Fruit fly (Drosophila melanogaster): ENCODE measurements around the gene CG7888.

The CG7888 gene

DNA sequence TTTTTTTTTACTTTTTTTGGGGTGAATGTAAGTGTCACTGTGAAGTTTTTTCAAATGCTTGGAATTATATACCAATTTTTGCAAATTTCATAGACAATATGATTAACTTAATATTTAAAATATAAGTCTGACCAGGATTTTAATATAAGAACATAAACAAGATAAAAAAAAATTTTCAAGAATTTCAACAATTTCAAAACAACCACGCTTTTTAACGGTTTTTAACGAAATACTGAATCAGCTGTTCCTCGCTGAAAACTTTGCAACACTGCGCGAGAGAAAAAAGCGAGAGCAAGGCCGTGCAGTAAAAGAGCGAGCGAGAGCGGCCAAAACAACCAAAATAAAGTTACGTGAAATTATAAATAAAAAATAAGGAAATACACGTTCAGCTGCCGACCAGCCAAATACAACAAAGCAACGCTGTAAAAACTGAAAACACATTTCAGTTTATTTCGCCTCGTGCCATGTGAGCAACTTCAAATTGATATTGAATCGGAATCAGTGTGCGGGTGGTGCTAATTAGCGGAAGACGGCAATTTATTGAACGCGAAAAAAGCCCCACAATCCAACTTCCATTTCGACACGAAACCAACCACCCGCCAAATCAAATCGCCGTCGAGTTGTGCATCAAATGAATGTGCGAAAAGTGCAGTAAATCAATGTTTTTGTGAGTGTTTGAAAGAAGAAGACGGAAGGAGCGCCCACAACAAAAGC, 42.5 kb downstream of the CG7888 start, which contains the start of the genes CG46439, Iyd and CG33947 (continued):
- TF ChIP-seq CG9215 (GFP tag; IDR thresholded peaks at IDR 0.05) (no peak), CG11504 (tag; optimal IDR thresholded peaks at IDR 0.05) (peak; percentile 18), lilli (GFP tag; optimal IDR thresholded peaks at IDR 0.05) (no peak), tin (GFP tag; optimal IDR thresholded peaks at IDR 0.05) (no peak), sug (tag; optimal IDR thresholded peaks at IDR 0.05) (peak; percentile 11), odd (GFP tag; optimal IDR thresholded peaks at IDR 0.05) (no peak), Ets97D (GFP tag; optimal IDR thresholded peaks at IDR 0.05) (peak; percentile 34), CG9609 (GFP tag; optimal IDR thresholded peaks at IDR 0.05) (no peak), vvl (GFP tag; IDR thresholded peaks at IDR 0.05) (peak; percentile 14; the same call in 1 of the 2 replicates), CG9797 (GFP tag; optimal IDR thresholded peaks at IDR 0.05) (peak; percentile 32), Mes4 (GFP tag; optimal IDR thresholded peaks at IDR 0.05) (no peak), CG14710 (tag; optimal IDR thresholded peaks at IDR 0.05) (no peak), CG15269 (tag; optimal IDR thresholded peaks at IDR 0.05) (peak; percentile 32), amos (GFP tag; IDR thresholded peaks at IDR 0.05; ENCODE audit: partially characterized antibody) (no peak), Xbp1 (GFP tag; optimal IDR thresholded peaks at IDR 0.05) (no peak), CG10462 (GFP tag; optimal IDR thresholded peaks at IDR 0.05) (no peak), CG31365 (tag; optimal IDR thresholded peaks at IDR 0.05) (no peak), Ets65A (GFP tag) (no peak), Blimp-1 (GFP tag; optimal IDR thresholded peaks at IDR 0.05) (no peak), Hsf (GFP tag; optimal IDR thresholded peaks at IDR 0.05) (no peak), CG15073 (GFP tag; optimal IDR thresholded peaks at IDR 0.05) (no peak), gro (GFP tag; optimal IDR thresholded peaks at IDR 0.05) (no peak), CG18619 (GFP tag; optimal IDR thresholded peaks at IDR 0.05) (no peak), crp (GFP tag; optimal IDR thresholded peaks at IDR 0.05) (peak; percentile 70 to 93), CG12942 (GFP tag; optimal IDR thresholded peaks at IDR 0.05) (no peak), tap (tag; optimal IDR thresholded peaks at IDR 0.05) (no peak), cg (GFP tag; optimal IDR thresholded peaks at IDR 0.05) (no peak), H15 (GFP tag; IDR thresholded peaks at IDR 0.05) (no peak), onecut (GFP tag; IDR thresholded peaks at IDR 0.05) (peak; percentile 45; the same call in 1 of the 2 replicates), CG8359 (GFP tag; optimal IDR thresholded peaks at IDR 0.05; ENCODE audit: borderline replicate concordance) (no peak), her (GFP tag; optimal IDR thresholded peaks at IDR 0.05) (no peak), CG17912 (GFP tag; optimal IDR thresholded peaks at IDR 0.05) (no peak), CG18476 (GFP tag; optimal IDR thresholded peaks at IDR 0.05) (no peak), Poxn (GFP tag; IDR thresholded peaks at IDR 0.05) (no peak), ftz-f1 (GFP tag; optimal IDR thresholded peaks at IDR 0.05) (peak; percentile 82), rib (GFP tag; IDR thresholded peaks at IDR 0.05) (0 out of 2 replicates have a peak, but pooled peaks have one; percentile 26), gce (GFP tag; IDR thresholded peaks at IDR 0.05) (0 out of 3 replicates have a peak, but pooled peaks have one; percentile 41), CG18262 (tag; optimal IDR thresholded peaks at IDR 0.05) (no peak), NfI (GFP tag; optimal IDR thresholded peaks at IDR 0.05) (peak; percentile 26), hb (GFP tag; IDR thresholded peaks at IDR 0.05; ENCODE audit: partially characterized antibody) (no peak), Usf (GFP tag; optimal IDR thresholded peaks at IDR 0.05) (no peak), dmrt11E (tag; optimal IDR thresholded peaks at IDR 0.05) (no peak), Doc2 (GFP tag; IDR thresholded peaks at IDR 0.05) (no peak), CG11456 (GFP tag; IDR thresholded peaks at IDR 0.05) (no peak), chinmo (GFP tag; IDR thresholded peaks at IDR 0.05; ENCODE audit: partially characterized antibody) (0 out of 4 replicates have a peak, but pooled peaks have one; percentile 76), CG12219 (GFP tag; optimal IDR thresholded peaks at IDR 0.05) (no peak), abd-A (tag; optimal IDR thresholded peaks at IDR 0.05) (peak; percentile 38), dati (GFP tag; IDR thresholded peaks at IDR 0.05) (no peak), CG12744 (GFP tag; optimal IDR thresholded peaks at IDR 0.05) (no peak), luna (GFP tag; optimal IDR thresholded peaks at IDR 0.05) (no peak)

All from whole organism, embryonic.